Worm (Caenorhabditis elegans) whole organism, L2 larva: ENCODE results near the gene unc-132.

Experiments
- ceh-82 ChIP-seq: fragments of 150-350 bp; optimal IDR thresholded peaks from 2 replicates; lab custom pipeline; 2014; ENCODE audit warnings: missing biosample characterization, missing genetic modification characterization
- dmd-4 ChIP-seq: sonication (generic microtip); optimal IDR thresholded peaks from 2 replicates; lab custom pipeline; 2017; ENCODE audit warnings: missing biosample characterization, missing genetic modification characterization
- elt-3 ChIP-seq: sonication (generic microtip); optimal IDR thresholded peaks from 2 replicates; lab custom pipeline; 2017; ENCODE audit warnings: missing biosample characterization, missing genetic modification characterization
- nhr-11 ChIP-seq: fragments of 150-350 bp; optimal IDR thresholded peaks from 2 replicates; lab custom pipeline; 2014; ENCODE audit warnings: missing biosample characterization, missing genetic modification characterization
- nhr-21 ChIP-seq: fragments of 150-350 bp; optimal IDR thresholded peaks from 2 replicates; lab custom pipeline; 2014; ENCODE audit warnings: missing biosample characterization, missing genetic modification characterization
- nhr-77 ChIP-seq: fragments of 150-350 bp; optimal IDR thresholded peaks from 2 replicates; lab custom pipeline; 2014; ENCODE audit warnings: missing biosample characterization, missing genetic modification characterization
- snpc-4 ChIP-seq: fragments of 150-350 bp; optimal IDR thresholded peaks from 2 replicates; lab custom pipeline; 2014; ENCODE audit warnings: missing biosample characterization, missing genetic modification characterization
- unc-39 ChIP-seq: fragments of 150-350 bp; optimal IDR thresholded peaks from 2 replicates; lab custom pipeline; 2014; ENCODE audit warnings: missing biosample characterization, missing genetic modification characterization

DNA sequence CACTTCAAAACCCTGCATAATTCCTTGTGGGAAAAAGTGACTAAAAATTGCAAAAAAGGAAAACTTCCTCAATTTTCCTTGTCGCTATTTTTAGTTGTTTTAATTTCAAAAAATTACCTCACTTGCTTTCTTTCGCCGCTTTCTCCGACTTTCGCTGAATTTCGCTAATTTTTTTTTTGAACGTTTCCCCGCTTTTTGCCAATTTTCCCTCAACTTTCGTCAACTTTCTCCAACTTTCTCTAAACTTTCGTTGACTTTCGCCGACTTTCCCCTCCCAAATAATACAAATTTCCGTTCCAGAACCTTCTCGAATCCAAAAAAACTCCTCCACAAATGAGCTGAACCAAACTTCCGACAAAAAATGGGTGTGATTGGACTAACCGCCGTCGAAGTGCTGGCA lies 4.4 kb upstream of the unc-132 start, which contains the start of gene W08A12.3:
- TF ChIP-seq unc-39 (no peak), ceh-82 (tag; lab: Kevin White, UChicago) (no peak), nhr-11 (no peak), elt-3 (tag; lab: Kevin White, UChicago) (no peak), nhr-77 (tag; lab: Kevin White, UChicago) (no peak), dmd-4 (tag; lab: Kevin White, UChicago) (no peak), nhr-21 (no peak), snpc-4 (tag; lab: Kevin White, UChicago) (no peak)
